Fruit fly (Drosophila melanogaster): ENCODE data around the gene CG32712.

DNA sequence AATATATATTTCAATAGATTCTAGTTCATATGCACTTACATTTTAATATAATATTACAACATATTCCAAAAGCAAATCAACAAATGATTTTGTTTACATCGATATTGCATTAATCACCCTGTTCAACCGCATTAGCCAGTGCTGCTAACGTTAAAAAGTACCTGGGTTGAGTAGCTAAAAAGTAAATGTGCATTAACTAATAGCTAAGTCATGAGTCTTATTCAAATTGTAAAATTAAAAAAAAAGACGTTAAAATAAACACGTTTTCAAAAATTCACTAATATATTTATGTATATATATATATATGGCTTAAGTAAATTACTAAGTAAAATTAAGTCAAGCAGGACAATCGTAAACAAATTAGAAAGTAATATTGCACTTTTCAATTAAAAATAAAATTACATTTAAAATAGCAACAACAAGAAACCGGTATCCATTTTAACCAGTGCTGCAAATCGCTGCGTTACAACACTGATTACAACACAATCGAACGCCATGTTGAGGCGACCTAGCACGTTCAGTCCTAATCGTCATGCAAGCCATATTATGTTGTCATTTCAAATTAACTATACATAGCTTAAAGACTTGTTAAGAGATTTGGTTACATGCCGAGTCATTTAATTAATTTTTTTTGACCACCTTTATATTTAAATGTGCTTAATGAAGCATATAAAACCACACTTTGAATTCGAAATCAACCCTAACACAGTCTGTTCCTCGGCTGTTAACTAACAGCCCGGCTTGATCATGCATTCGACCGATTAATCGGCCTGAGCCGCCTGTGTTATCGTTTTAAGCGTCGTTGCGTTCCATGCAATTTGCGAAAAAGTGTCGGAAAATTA is 35.2 kb downstream of the CG32712 start, which contains the start of gene CG10555:
- no peak for TF ChIP-seq CG8478 (optimal IDR thresholded peaks at IDR 0.05)
- TF ChIP-seq CTCF (optimal IDR thresholded peaks at IDR 0.05): no peak

All from S2 (cell line).